Fruit fly (Drosophila melanogaster) whole organism, embryonic: ENCODE data around the gene CG44141.

Experiments used
- Bdp1 ChIP-seq: fragments of 200-800 bp; sonication (Bioruptor generic); optimal IDR thresholded peaks from 3 replicates; lab custom pipeline; 2016; ENCODE audit warnings: missing biosample characterization, missing genetic modification characterization
- CG10321 ChIP-seq: fragments of 200-800 bp; sonication (Bioruptor generic); IDR thresholded peaks from 2 replicates; pipeline ENCODE4 v1.3.6; 2022; ENCODE audit warnings: missing biosample characterization, missing genetic modification characterization
- CG11247 ChIP-seq: fragments of 200-800 bp; sonication (Bioruptor generic); IDR thresholded peaks from 2 replicates; pipeline ENCODE4 v1.3.6; 2022; ENCODE audit warnings: missing biosample characterization, missing genetic modification characterization
- CG11398 ChIP-seq: fragments of 200-800 bp; sonication (Bioruptor generic); optimal IDR thresholded peaks from 2 replicates; lab custom pipeline; 2016; ENCODE audit warnings: missing biosample characterization, missing genetic modification characterization
- CG11695 ChIP-seq: fragments of 200-800 bp; sonication (Bioruptor generic); IDR thresholded peaks from 3 replicates; pipeline ENCODE4 v1.3.6; 2022; ENCODE audit warnings: missing biosample characterization, missing genetic modification characterization
- CG12219 ChIP-seq: fragments of 200-800 bp; sonication (Bioruptor generic); optimal IDR thresholded peaks from 3 replicates; lab custom pipeline; 2018; ENCODE audit warnings: missing biosample characterization, mild to moderate bottlenecking, missing genetic modification characterization
- CG14860 ChIP-seq: fragments of 200-800 bp; sonication (Bioruptor generic); IDR thresholded peaks from 3 replicates; pipeline ENCODE4 v1.3.6; 2022; ENCODE audit warnings: missing biosample characterization, missing genetic modification characterization; ENCODE audit not compliant: partially characterized antibody
- CG15269 ChIP-seq: fragments of 200-800 bp; sonication (Bioruptor generic); optimal IDR thresholded peaks from 2 replicates; lab custom pipeline; 2018; ENCODE audit warnings: missing biosample characterization, mild to moderate bottlenecking, missing genetic modification characterization, moderate library complexity
- CG15479 ChIP-seq: fragments of 200-800 bp; sonication (Bioruptor generic); optimal IDR thresholded peaks from 3 replicates; lab custom pipeline; 2019; ENCODE audit warnings: missing biosample characterization, mild to moderate bottlenecking, missing genetic modification characterization, moderate library complexity
- CG18262 ChIP-seq: fragments of 200-800 bp; optimal IDR thresholded peaks from 3 replicates; lab custom pipeline; 2019; ENCODE audit warnings: missing biosample characterization, mild to moderate bottlenecking, missing genetic modification characterization, moderate library complexity
- CG34376 ChIP-seq: fragments of 200-800 bp; sonication (Bioruptor generic); optimal IDR thresholded peaks from 2 replicates; lab custom pipeline; 2018; ENCODE audit warnings: missing biosample characterization, mild to moderate bottlenecking, missing genetic modification characterization
- CG3995 ChIP-seq: fragments of 200-800 bp; sonication (Bioruptor generic); optimal IDR thresholded peaks from 3 replicates; lab custom pipeline; 2016; ENCODE audit warnings: missing biosample characterization, missing genetic modification characterization
- CG43689 ChIP-seq: fragments of 200-800 bp; sonication (Bioruptor generic); IDR thresholded peaks from 2 replicates; pipeline ENCODE4 v1.3.6; 2022; ENCODE audit warnings: missing biosample characterization, missing genetic modification characterization
- CG6765 ChIP-seq: fragments of 200-800 bp; sonication (Bioruptor generic); optimal IDR thresholded peaks from 3 replicates; lab custom pipeline; 2017; ENCODE audit warnings: missing biosample characterization, mild to moderate bottlenecking, missing genetic modification characterization
- Dip3 ChIP-seq: fragments of 200-800 bp; sonication (Bioruptor generic); optimal IDR thresholded peaks from 3 replicates; lab custom pipeline; 2016; ENCODE audit warnings: missing biosample characterization, missing genetic modification characterization
- Dref ChIP-seq: fragments of 200-800 bp; sonication (Bioruptor generic); IDR thresholded peaks from 2 replicates; pipeline ENCODE4 v1.3.6; 2022; ENCODE audit warnings: missing biosample characterization, missing genetic modification characterization
- Ets65A ChIP-seq: fragments of 200-800 bp; sonication (Bioruptor generic); peaks from one replicate; lab custom pipeline; 2016; ENCODE audit warnings: missing biosample characterization, missing genetic modification characterization
- HmgZ ChIP-seq: fragments of 200-800 bp; sonication (Bioruptor generic); optimal IDR thresholded peaks from 2 replicates; lab custom pipeline; 2018; ENCODE audit warnings: missing biosample characterization, mild to moderate bottlenecking, missing genetic modification characterization
- Hmx ChIP-seq: fragments of 200-800 bp; sonication (Bioruptor generic); optimal IDR thresholded peaks from 2 replicates; lab custom pipeline; 2016; ENCODE audit warnings: missing biosample characterization, missing genetic modification characterization
- Lhr ChIP-seq: fragments of 200-800 bp; sonication (Bioruptor generic); optimal IDR thresholded peaks from 3 replicates; lab custom pipeline; 2017; ENCODE audit warnings: mild to moderate bottlenecking, missing biosample characterization, missing genetic modification reagents, missing genetic modification characterization
- Lim3 ChIP-seq: fragments of 200-800 bp; sonication (Bioruptor generic); IDR thresholded peaks from 2 replicates; pipeline ENCODE4 v1.3.6; 2022; ENCODE audit warnings: missing biosample characterization, missing genetic modification characterization
- Max ChIP-seq: fragments of 200-800 bp; sonication (Bioruptor generic); optimal IDR thresholded peaks from 2 replicates; lab custom pipeline; 2016; ENCODE audit warnings: missing biosample characterization, mild to moderate bottlenecking, missing genetic modification characterization
- Pdp1 ChIP-seq, 2 experiments: fragments of 200-800 bp; sonication (Bioruptor generic); optimal IDR thresholded peaks; 3 replicates each; lab custom pipeline; 2016; ENCODE audit warnings: missing biosample characterization in 2 of 2, missing genetic modification characterization in 2 of 2, mild to moderate bottlenecking in 1 of 2, moderate library complexity in 1 of 2
- ase ChIP-seq: fragments of 200-800 bp; sonication (Bioruptor generic); IDR thresholded peaks from 3 replicates; pipeline ENCODE4 v1.3.6; 2022; ENCODE audit warnings: missing biosample characterization, missing genetic modification characterization
- chif ChIP-seq, 2 experiments: fragments of 200-800 bp; sonication (Bioruptor generic); optimal IDR thresholded peaks; 3 replicates each; lab custom pipeline; 2016; ENCODE audit warnings: missing biosample characterization in 2 of 2, missing genetic modification characterization in 2 of 2
- en ChIP-seq: fragments of 200-800 bp; sonication (Bioruptor generic); optimal IDR thresholded peaks from 2 replicates; lab custom pipeline; 2016; ENCODE audit warnings: missing biosample characterization, missing genetic modification characterization
- exex ChIP-seq: fragments of 200-800 bp; sonication (Bioruptor generic); optimal IDR thresholded peaks from 4 replicates; lab custom pipeline; 2018; ENCODE audit warnings: missing biosample characterization, mild to moderate bottlenecking, missing genetic modification characterization, moderate library complexity
- grn ChIP-seq: fragments of 200-800 bp; sonication (Bioruptor generic); optimal IDR thresholded peaks from 3 replicates; lab custom pipeline; 2017; ENCODE audit warnings: missing biosample characterization, missing genetic modification characterization
- ken ChIP-seq: fragments of 200-800 bp; sonication (Bioruptor generic); IDR thresholded peaks from 3 replicates; pipeline ENCODE4 v1.3.6; 2022; ENCODE audit warnings: missing biosample characterization, missing genetic modification characterization
- lov ChIP-seq, 2 experiments: fragments of 200-800 bp in 1 of 2; fragments of >200 bp in 1 of 2; sonication (Bioruptor generic) in 1 of 2; IDR thresholded peaks in 1 of 2; optimal IDR thresholded peaks in 1 of 2; 2 replicates in 1 of 2; 3 replicates in 1 of 2; pipeline versions ENCODE4 v1.3.6 to Lab custom; 2017 to 2022; ENCODE audit warnings: missing biosample characterization in 1 of 2, missing genetic modification characterization in 1 of 2
- luna ChIP-seq: fragments of 200-800 bp; sonication (Bioruptor generic); optimal IDR thresholded peaks from 2 replicates; lab custom pipeline; 2016; ENCODE audit warnings: missing biosample characterization, missing genetic modification characterization
- mirr ChIP-seq: fragments of 200-800 bp; sonication (Bioruptor generic); optimal IDR thresholded peaks from 3 replicates; lab custom pipeline; 2018; ENCODE audit warnings: missing biosample characterization, mild to moderate bottlenecking, missing genetic modification characterization
- sisA ChIP-seq: fragments of 200-800 bp; sonication (Bioruptor generic); IDR thresholded peaks from 2 replicates; pipeline ENCODE4 v1.3.6; 2022; ENCODE audit warnings: missing biosample characterization, missing genetic modification characterization
- slbo ChIP-seq: fragments of 200-800 bp; sonication (Bioruptor generic); IDR thresholded peaks from 2 replicates; pipeline ENCODE4 v1.3.6; 2022; ENCODE audit warnings: missing biosample characterization, missing genetic modification characterization
- stwl ChIP-seq: fragments of 200-800 bp; sonication (Bioruptor generic); optimal IDR thresholded peaks from 3 replicates; lab custom pipeline; 2018; ENCODE audit warnings: missing biosample characterization, mild to moderate bottlenecking, missing genetic modification characterization, moderate library complexity
- sug ChIP-seq: fragments of 200-800 bp; optimal IDR thresholded peaks from 2 replicates; lab custom pipeline; 2019; ENCODE audit warnings: missing biosample characterization, mild to moderate bottlenecking, missing genetic modification characterization, moderate library complexity
- vfl ChIP-seq: fragments of 200-800 bp; sonication (Bioruptor generic); optimal IDR thresholded peaks from 2 replicates; lab custom pipeline; 2016; ENCODE audit warnings: missing biosample characterization, missing genetic modification characterization

Gene CG44141

DNA sequence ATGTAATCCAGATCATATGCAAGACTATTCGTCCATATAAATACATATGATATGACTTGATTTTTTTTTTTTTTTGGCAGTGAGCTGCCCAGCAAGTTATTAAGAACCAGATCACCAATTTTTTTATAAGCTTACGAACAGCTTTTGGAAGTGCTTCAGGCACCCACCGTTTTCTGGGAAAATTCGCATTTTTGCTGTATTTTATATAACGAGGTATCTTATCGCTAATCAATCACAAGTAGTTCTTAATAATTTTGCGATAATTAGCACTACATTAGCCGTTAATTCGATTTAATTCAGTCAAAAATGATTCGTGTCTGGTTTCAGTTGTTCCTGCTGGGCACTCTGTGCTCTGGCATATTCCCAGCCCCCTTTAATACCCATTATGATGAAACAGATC is 30.9 kb downstream of the CG44141 start, which contains the start of gene CG7631:
TSS of gene CG7631 (plus strand) at position 301 of the 400 bp plus-strand sequence.
- TF ChIP-seq Ets65A (GFP tag; lab: Kevin White, UChicago) (peak; percentile 20), CG43689 (GFP tag; lab: Robert Waterston, UW) (no peak)

DNA sequence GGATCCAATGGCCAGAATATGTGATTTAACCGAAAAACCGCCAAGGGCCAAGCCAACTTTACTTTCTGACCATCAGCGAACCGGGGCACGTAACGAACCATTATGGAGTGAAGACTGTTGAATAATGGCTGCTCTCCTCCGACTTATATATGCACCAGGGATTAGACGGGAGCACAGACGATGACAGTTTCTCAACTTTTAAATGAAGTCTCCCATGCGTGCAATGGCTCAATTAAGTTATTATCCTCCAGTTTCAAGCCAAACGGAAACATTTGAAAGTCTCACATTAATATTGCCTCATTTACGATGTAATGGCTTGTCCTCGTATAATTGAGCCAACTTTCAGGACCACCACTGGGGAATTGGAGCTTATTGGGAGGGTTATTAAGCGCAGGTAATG is 35.8 kb downstream of the CG44141 start, which contains the start of gene Or35a:
TSS of gene Or35a (minus strand) at position 101 of the 400 bp plus-strand sequence.
- TF ChIP-seq CG15479 (GFP tag; lab: Kevin White, UChicago) = no peak
- TF ChIP-seq Ets65A (GFP tag; lab: Kevin White, UChicago) = peak; percentile 44
- TF ChIP-seq CG10321 (GFP tag; lab: Robert Waterston, UW) = no peak
- no peak for TF ChIP-seq CG11695 (GFP tag; lab: Robert Waterston, UW)

DNA sequence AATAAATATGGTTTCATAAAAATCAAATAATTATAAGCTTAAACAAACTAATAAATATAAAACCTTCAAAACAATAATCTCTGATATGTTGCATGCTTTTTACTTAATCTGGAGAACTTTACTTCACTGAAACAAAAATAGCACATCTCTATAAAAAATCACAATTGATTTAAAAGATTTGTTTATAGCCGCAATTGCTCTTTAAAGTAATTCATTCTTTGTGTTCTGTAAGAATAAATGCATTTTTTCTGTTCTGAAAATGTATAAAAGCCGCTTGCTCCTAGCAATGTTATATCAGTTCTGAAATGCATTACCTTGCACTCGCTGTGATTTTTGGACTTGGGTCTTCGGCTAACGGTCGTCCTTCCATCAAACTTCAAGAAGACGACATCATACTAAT is 42.6 kb downstream of the CG44141 start, which contains the start of gene CG11865:
TSS of gene CG11865 (plus strand) at position 301 of the 400 bp plus-strand sequence.
- TF ChIP-seq CG18262 (no peak), CG11398 (GFP tag; lab: Kevin White, UChicago) (no peak), CG12219 (no peak), Bdp1 (GFP tag; lab: Kevin White, UChicago) (no peak), grn (GFP tag; lab: Kevin White, UChicago) (no peak), ken (GFP tag; lab: Robert Waterston, UW) (no peak), chif (GFP tag; optimal IDR thresholded peaks at IDR 0.05; lab: Kevin White, UChicago) (no peak), luna (GFP tag; lab: Kevin White, UChicago) (no peak)

DNA sequence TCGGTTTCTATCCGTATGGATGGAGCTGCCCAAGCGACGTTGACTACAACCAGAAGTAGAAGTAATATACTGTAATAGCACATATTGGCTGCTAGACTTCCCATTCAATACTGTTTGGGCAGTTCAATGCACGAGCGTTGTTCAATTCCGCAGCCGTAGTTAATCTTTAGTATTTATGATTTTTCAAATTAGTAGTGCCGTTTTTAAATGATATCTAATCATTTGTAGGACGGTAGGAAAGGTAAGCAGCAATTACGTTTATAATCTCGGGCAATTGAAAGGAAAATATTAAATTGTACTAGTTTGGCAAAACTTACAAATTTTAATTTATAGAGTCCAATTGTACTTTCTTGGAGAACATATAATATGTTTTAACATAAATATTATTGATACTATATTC is 43.0 kb downstream of the CG44141 start, which contains the start of gene CG15253:
TSS of gene CG15253 (minus strand) at position 101 of the 400 bp plus-strand sequence.
- peak; percentile 65 for TF ChIP-seq exex (tag; lab: Kevin White, UChicago)
- no peak for TF ChIP-seq lov (optimal IDR thresholded peaks at IDR 0.05; lab: Kevin White, UChicago)
- no peak for TF ChIP-seq lov (GFP tag; IDR thresholded peaks at IDR 0.05; lab: Robert Waterston, UW)

DNA sequence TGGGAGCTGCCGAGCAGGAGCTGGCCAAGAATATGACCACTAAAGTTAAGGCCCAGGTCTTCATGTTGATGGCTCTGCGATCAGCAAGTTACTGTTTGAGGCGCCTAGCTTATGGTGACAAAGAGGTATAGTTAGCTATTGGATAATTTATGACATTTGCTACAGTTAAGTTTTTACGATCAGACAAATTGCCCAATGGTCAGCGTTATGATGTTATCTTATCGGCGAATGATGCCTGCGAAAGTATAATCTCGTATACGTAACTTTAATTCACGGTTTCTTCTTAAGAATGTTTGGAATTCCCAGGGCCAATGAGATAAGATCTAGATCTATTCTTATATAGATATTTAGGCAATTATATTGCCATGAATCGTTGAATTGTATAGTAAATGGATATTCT is 44.5 kb downstream of the CG44141 start, which contains the start of gene CG15254:
TSS of gene CG15254 (minus strand) at position 101 of the 400 bp plus-strand sequence.
- no peak for TF ChIP-seq CG14860 (GFP tag; lab: Robert Waterston, UW)
- peak; percentile 47 for TF ChIP-seq exex (tag; lab: Kevin White, UChicago)

DNA sequence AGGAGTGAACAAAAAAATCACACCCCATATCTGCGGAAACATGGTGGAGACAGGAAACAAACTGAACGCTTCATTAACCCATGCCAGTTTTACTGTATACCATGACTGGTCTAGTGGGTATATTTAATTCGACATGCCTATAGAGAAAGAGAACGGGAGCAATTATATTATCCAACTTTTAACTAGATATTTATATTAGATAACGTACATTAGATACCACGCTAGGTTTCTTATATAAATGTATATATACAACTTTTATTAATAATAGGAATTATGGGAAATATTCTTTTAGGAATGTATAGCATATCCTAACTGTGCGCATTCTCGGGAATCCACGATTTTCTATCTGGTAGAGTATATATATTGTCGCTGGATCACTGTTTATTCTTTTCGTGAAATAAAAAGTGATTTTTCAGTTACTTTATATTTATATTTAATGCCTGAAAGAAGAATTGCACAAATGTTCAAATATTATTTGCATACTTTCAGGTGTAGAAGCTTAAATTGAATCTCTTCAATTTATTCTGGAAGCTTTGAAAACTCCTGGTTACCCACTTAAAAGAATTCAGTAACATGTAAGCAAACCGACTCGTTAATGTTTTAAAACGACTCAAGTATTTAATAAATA is 45.9 kb downstream of the CG44141 start, which contains the start of gene Semp1:
TSS of gene Semp1 (minus strand) at position 51 of the 628 bp plus-strand sequence.
- TF ChIP-seq en (GFP tag; lab: Kevin White, UChicago) (no peak), Max (GFP tag; lab: Kevin White, UChicago) (no peak), sisA (no peak), stwl (tag; lab: Kevin White, UChicago) (peak; percentile 5), CG11247 (GFP tag; lab: Robert Waterston, UW) (no peak), Lhr (no peak), CG3995 (GFP tag; lab: Kevin White, UChicago) (peak; percentile 95)

DNA sequence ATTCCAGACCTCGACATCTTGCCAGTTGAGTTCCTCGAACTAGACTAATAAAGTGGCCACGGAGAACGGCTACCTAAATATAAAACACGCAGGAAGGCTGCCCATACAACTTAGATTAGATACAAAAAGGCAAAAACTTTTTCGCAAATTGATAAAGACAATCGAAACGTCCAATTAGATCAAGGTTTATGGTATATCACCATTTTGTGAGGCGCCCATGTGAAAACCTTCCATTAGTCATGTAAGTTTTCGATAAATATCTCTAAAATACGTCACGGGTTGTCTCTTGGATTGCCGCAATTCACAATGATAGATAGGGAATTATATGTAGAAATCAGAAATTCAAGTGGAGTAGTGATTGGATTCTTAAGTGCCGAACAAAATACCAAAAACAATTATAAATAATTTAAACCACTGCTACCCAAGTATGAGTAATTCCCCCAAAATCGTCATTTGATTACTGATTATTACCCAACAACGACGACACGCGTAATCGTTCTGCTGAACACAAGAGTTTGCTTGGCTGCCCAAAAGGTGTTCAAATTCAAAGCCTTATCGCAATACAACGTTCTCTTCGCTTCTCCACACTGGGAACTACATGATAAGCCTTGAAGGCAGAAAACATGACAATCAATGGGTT is 47.5 kb downstream of the CG44141 start, which contains the start of gene CG15255:
TSS of gene CG15255 (minus strand) at position 51 of the 640 bp plus-strand sequence.
- peak; percentile 24; the same call in 1 of the 2 replicates for TF ChIP-seq Lim3 (GFP tag; lab: Robert Waterston, UW)
- peak; percentile 100 for TF ChIP-seq exex (tag; lab: Kevin White, UChicago)
- TF ChIP-seq Dip3 = no peak
- no peak for TF ChIP-seq slbo (GFP tag; lab: Robert Waterston, UW)
- peak; percentile 30 for TF ChIP-seq HmgZ (tag; lab: Kevin White, UChicago)
- TF ChIP-seq grn (GFP tag; lab: Kevin White, UChicago) = peak; percentile 69
- TF ChIP-seq ase (GFP tag; lab: Robert Waterston, UW) = no peak
- no peak for TF ChIP-seq CG15269 (tag; lab: Kevin White, UChicago)
- TF ChIP-seq vfl (GFP tag; lab: Kevin White, UChicago) = no peak
- TF ChIP-seq Pdp1 (GFP tag; optimal IDR thresholded peaks at IDR 0.05; lab: Kevin White, UChicago) = peak in 1 of 2 experiments; percentile 90
- no peak for TF ChIP-seq CG6765 (GFP tag; lab: Kevin White, UChicago)
- peak; percentile 50 for TF ChIP-seq sug (tag; lab: Kevin White, UChicago)
- TF ChIP-seq Hmx (GFP tag; lab: Kevin White, UChicago) = no peak
- peak; percentile 86 for TF ChIP-seq mirr (GFP tag; lab: Kevin White, UChicago)
- peak; percentile 67 for TF ChIP-seq CG34376 (GFP tag; lab: Kevin White, UChicago)
- TF ChIP-seq Dref = no peak
